Worm (Caenorhabditis elegans) whole organism, L4 larva: ENCODE data around the gene H21P03.10.

ENCODE experiments used
- F26F4.8 ChIP-seq: fragments of 200-800 bp; sonication (Bioruptor generic); conservative IDR thresholded peaks from 2 replicates; pipeline ENCODE4 v1.3.6; 2022; ENCODE audit warnings: missing genetic modification characterization, missing compliant biosample characterization
- R02D3.7 ChIP-seq: fragments of 150-350 bp; sonication (generic microtip); optimal IDR thresholded peaks from 3 replicates; lab custom pipeline; 2014; ENCODE audit warnings: missing biosample characterization, missing genetic modification characterization
- T20F7.1 ChIP-seq: fragments of 200-800 bp; sonication (Bioruptor generic); optimal IDR thresholded peaks from 2 replicates; lab custom pipeline; 2018; ENCODE audit warnings: mild to moderate bottlenecking, missing genetic modification characterization, missing compliant biosample characterization
- aha-1 ChIP-seq: fragments of 150-350 bp; peaks from one replicate; lab custom pipeline; 2014; ENCODE audit warnings: missing biosample characterization, missing genetic modification characterization
- aly-2 ChIP-seq: sonication (generic microtip); optimal IDR thresholded peaks from 2 replicates; lab custom pipeline; 2018; ENCODE audit warnings: missing biosample characterization, missing genetic modification characterization
- attf-4 ChIP-seq: sonication (generic microtip); optimal IDR thresholded peaks from 3 replicates; lab custom pipeline; 2017; ENCODE audit warnings: missing biosample characterization, missing genetic modification characterization
- ces-1 ChIP-seq: fragments of 150-350 bp; sonication (generic microtip); optimal IDR thresholded peaks from 4 replicates; lab custom pipeline; 2014; ENCODE audit warnings: missing biosample characterization, missing genetic modification reagents, missing genetic modification characterization
- ctbp-1 ChIP-seq: fragments of 200-800 bp; sonication (Bioruptor generic); IDR thresholded peaks from 2 replicates; pipeline ENCODE4 v1.3.6; 2022; ENCODE audit warnings: missing genetic modification reagents, missing genetic modification characterization, missing compliant biosample characterization
- daf-16 ChIP-seq, 3 experiments: sonication (generic microtip); optimal IDR thresholded peaks; 2 replicates each; lab custom pipeline; 2016 to 2017; ENCODE audit warnings: missing genetic modification characterization in 3 of 3, missing genetic modification reagents in 3 of 3, mild to moderate bottlenecking in 2 of 3, missing compliant biosample characterization in 2 of 3, missing biosample characterization in 1 of 3, moderate library complexity in 1 of 3
- daf-8 ChIP-seq: fragments of 200-800 bp; sonication (Bioruptor generic); IDR thresholded peaks from 2 replicates; pipeline ENCODE4 v1.3.6; 2022; ENCODE audit warnings: missing genetic modification characterization, missing compliant biosample characterization
- dmd-6 ChIP-seq: fragments of 200-800 bp; sonication (Bioruptor generic); IDR thresholded peaks from 2 replicates; pipeline ENCODE4 v1.3.6; 2022; ENCODE audit warnings: missing genetic modification reagents, missing genetic modification characterization, missing compliant biosample characterization
- dpl-1 ChIP-seq: fragments of 150-350 bp; optimal IDR thresholded peaks from 2 replicates; lab custom pipeline; 2014; ENCODE audit warnings: missing biosample characterization, missing genetic modification reagents, missing genetic modification characterization
- duxl-1 ChIP-seq: sonication (generic microtip); optimal IDR thresholded peaks from 2 replicates; lab custom pipeline; 2016; ENCODE audit warnings: mild to moderate bottlenecking, missing genetic modification characterization, moderate library complexity, missing compliant biosample characterization; ENCODE audit not compliant: poor library complexity
- dve-1 ChIP-seq: sonication (generic microtip); optimal IDR thresholded peaks from 2 replicates; lab custom pipeline; 2017; ENCODE audit warnings: antibody characterized with exemption, mild to moderate bottlenecking, missing genetic modification characterization, missing compliant biosample characterization; ENCODE audit not compliant: insufficient read depth
- fkh-10 ChIP-seq: fragments of 150-350 bp; optimal IDR thresholded peaks from 2 replicates; lab custom pipeline; 2014; ENCODE audit warnings: missing biosample characterization, missing genetic modification reagents, missing genetic modification characterization
- fos-1 ChIP-seq: fragments of 150-350 bp; optimal IDR thresholded peaks from 2 replicates; lab custom pipeline; 2014; ENCODE audit warnings: missing biosample characterization, missing genetic modification characterization
- gei-8 ChIP-seq: fragments of 200-800 bp; sonication (Bioruptor generic); optimal IDR thresholded peaks from 2 replicates; lab custom pipeline; 2018; ENCODE audit warnings: mild to moderate bottlenecking, missing genetic modification characterization, missing compliant biosample characterization
- hif-1 ChIP-seq, 2 experiments: sonication (generic microtip); optimal IDR thresholded peaks; 2 replicates each; lab custom pipeline; 2016 to 2017; ENCODE audit warnings: missing compliant biosample characterization in 2 of 2, missing genetic modification characterization in 2 of 2, missing genetic modification reagents in 2 of 2, missing genotype in 2 of 2, mild to moderate bottlenecking in 1 of 2
- hlh-11 ChIP-seq: fragments of 200-800 bp; sonication (Bioruptor generic); optimal IDR thresholded peaks from 2 replicates; lab custom pipeline; 2018; ENCODE audit warnings: mild to moderate bottlenecking, missing genetic modification characterization, missing compliant biosample characterization
- hlh-30 ChIP-seq: sonication (generic microtip); optimal IDR thresholded peaks from 2 replicates; lab custom pipeline; 2017; ENCODE audit warnings: antibody characterized with exemption, mild to moderate bottlenecking, missing genetic modification characterization, missing compliant biosample characterization; ENCODE audit not compliant: insufficient read depth
- hmg-1.1 ChIP-seq: fragments of 200-800 bp; sonication (Bioruptor generic); IDR thresholded peaks from 2 replicates; pipeline ENCODE4 v1.3.6; 2022; ENCODE audit warnings: missing genetic modification reagents, missing genetic modification characterization, missing compliant biosample characterization
- lim-7 ChIP-seq: fragments of 200-800 bp; sonication (Bioruptor generic); IDR thresholded peaks from 2 replicates; pipeline ENCODE4 v1.3.6; 2022; ENCODE audit warnings: missing genetic modification characterization, missing compliant biosample characterization
- lin-29 ChIP-seq: fragments of 200-800 bp; sonication (Bioruptor generic); IDR thresholded peaks from 2 replicates; pipeline ENCODE4 v1.3.6; 2022; ENCODE audit warnings: missing genetic modification reagents, missing genetic modification characterization, missing compliant biosample characterization
- lin-38 ChIP-seq: fragments of 200-800 bp; sonication (Bioruptor generic); IDR thresholded peaks from 2 replicates; pipeline ENCODE4 v1.3.6; 2022; ENCODE audit warnings: missing genetic modification reagents, missing genetic modification characterization, missing compliant biosample characterization
- lin-39 ChIP-seq: fragments of 150-350 bp; optimal IDR thresholded peaks from 2 replicates; lab custom pipeline; 2014; ENCODE audit warnings: missing biosample characterization, missing genetic modification reagents, missing genetic modification characterization
- lsy-2 ChIP-seq, 2 experiments: fragments of 150-350 bp in 1 of 2; sonication (generic microtip) in 1 of 2; optimal IDR thresholded peaks; 2 replicates each; lab custom pipeline; 2014 to 2017; ENCODE audit warnings: missing biosample characterization in 2 of 2, missing genetic modification characterization in 2 of 2
- mdt-29 ChIP-seq: fragments of 200-800 bp; sonication (Bioruptor generic); IDR thresholded peaks from 2 replicates; pipeline ENCODE4 v1.3.6; 2022; ENCODE audit warnings: missing genetic modification reagents, missing genetic modification characterization, missing compliant biosample characterization
- mep-1 ChIP-seq: fragments of 150-350 bp; sonication (generic microtip); optimal IDR thresholded peaks from 3 replicates; lab custom pipeline; 2014; ENCODE audit warnings: missing biosample characterization, missing genetic modification characterization
- mes-2 ChIP-seq: sonication (generic microtip); optimal IDR thresholded peaks from 2 replicates; lab custom pipeline; 2016; ENCODE audit warnings: missing genotype, mild to moderate bottlenecking, missing genetic modification characterization, missing compliant biosample characterization; ENCODE audit not compliant: poor library complexity, severe bottlenecking
- nhr-11 ChIP-seq: fragments of 150-350 bp; optimal IDR thresholded peaks from 2 replicates; lab custom pipeline; 2014; ENCODE audit warnings: missing biosample characterization, missing genetic modification characterization
- nhr-111 ChIP-seq: fragments of 200-800 bp; sonication (Bioruptor generic); optimal IDR thresholded peaks from 2 replicates; lab custom pipeline; 2018; ENCODE audit warnings: mild to moderate bottlenecking, missing genetic modification characterization, missing compliant biosample characterization
- nhr-28 ChIP-seq: fragments of 150-350 bp; optimal IDR thresholded peaks from 2 replicates; lab custom pipeline; 2014; ENCODE audit warnings: missing biosample characterization, missing genetic modification characterization
- nhr-41 ChIP-seq: fragments of 200-800 bp; sonication (Bioruptor generic); IDR thresholded peaks from 2 replicates; pipeline ENCODE4 v1.3.6; 2022; ENCODE audit warnings: missing genetic modification reagents, missing genetic modification characterization, missing compliant biosample characterization
- nhr-42 ChIP-seq: fragments of 200-800 bp; sonication (Bioruptor generic); IDR thresholded peaks from 2 replicates; pipeline ENCODE4 v1.3.6; 2022; ENCODE audit warnings: missing genetic modification characterization, missing compliant biosample characterization
- nhr-76 ChIP-seq: fragments of 150-350 bp; optimal IDR thresholded peaks from 2 replicates; lab custom pipeline; 2014; ENCODE audit warnings: missing biosample characterization, missing genetic modification characterization
- nhr-77 ChIP-seq: fragments of 150-350 bp; optimal IDR thresholded peaks from 2 replicates; lab custom pipeline; 2014; ENCODE audit warnings: missing biosample characterization, missing genetic modification characterization
- pha-4 ChIP-seq, 2 experiments: fragments of 150-350 bp in 1 of 2; fragments of 200-800 bp in 1 of 2; sonication (Bioruptor generic) in 1 of 2; IDR thresholded peaks in 1 of 2; optimal IDR thresholded peaks in 1 of 2; 2 replicates each; pipeline versions ENCODE4 v1.3.6 to Lab custom; 2014 to 2022; ENCODE audit warnings: missing genetic modification characterization in 2 of 2, missing genetic modification reagents in 2 of 2, missing biosample characterization in 1 of 2, missing compliant biosample characterization in 1 of 2
- rbr-2 ChIP-seq: sonication (generic microtip); optimal IDR thresholded peaks from 2 replicates; lab custom pipeline; 2016; ENCODE audit warnings: missing genotype, missing genetic modification characterization, missing compliant biosample characterization
- snpc-1.2 ChIP-seq: fragments of 200-800 bp; sonication (Bioruptor generic); IDR thresholded peaks from 2 replicates; pipeline ENCODE4 v1.3.6; 2022; ENCODE audit warnings: missing genetic modification reagents, missing genetic modification characterization, missing compliant biosample characterization
- spr-1 ChIP-seq: sonication (generic microtip); optimal IDR thresholded peaks from 2 replicates; lab custom pipeline; 2016; ENCODE audit warnings: mild to moderate bottlenecking, missing genetic modification characterization, missing compliant biosample characterization
- unc-130 ChIP-seq: sonication (generic microtip); optimal IDR thresholded peaks from 2 replicates; lab custom pipeline; 2016; ENCODE audit warnings: missing genetic modification reagents, missing genetic modification characterization, missing compliant biosample characterization
- unc-62 ChIP-seq, 3 experiments: fragments of 150-350 bp in 1 of 3; sonication (generic microtip); optimal IDR thresholded peaks in 2 of 3; peaks in 1 of 3; 1 replicate in 1 of 3; 2 replicates in 2 of 3; lab custom pipeline; 2014 to 2017; ENCODE audit warnings: missing biosample characterization in 3 of 3, missing genetic modification characterization in 3 of 3, missing genetic modification reagents in 3 of 3, missing genotype in 1 of 3
- zfp-2 ChIP-seq: sonication (generic microtip); optimal IDR thresholded peaks from 2 replicates; lab custom pipeline; 2016; ENCODE audit warnings: mild to moderate bottlenecking, missing genetic modification characterization, missing compliant biosample characterization
- zip-2 ChIP-seq: fragments of 150-350 bp; optimal IDR thresholded peaks from 2 replicates; lab custom pipeline; 2014; ENCODE audit warnings: missing biosample characterization, missing genetic modification characterization
- ztf-11 ChIP-seq: fragments of 150-350 bp; optimal IDR thresholded peaks from 2 replicates; lab custom pipeline; 2014; ENCODE audit warnings: missing biosample characterization, missing genetic modification characterization

Gene H21P03.10

ce11 chrIV:11479095-11479494, 21.4 kb upstream of the H21P03.10 start, which contains the start of gene catp-8 (continued):
- TF ChIP-seq aly-2 (tag; lab: Kevin White, UChicago): no peak
- TF ChIP-seq mes-2 (tag; lab: Kevin White, UChicago): no peak
- no peak for TF ChIP-seq duxl-1 (tag; lab: Kevin White, UChicago)
- TF ChIP-seq zip-2 (tag; lab: Kevin White, UChicago): no peak
- no peak for TF ChIP-seq nhr-111 (GFP tag; lab: Kevin White, UChicago)
- TF ChIP-seq lim-7: no peak
- no peak for TF ChIP-seq hlh-30 (tag; lab: Kevin White, UChicago)
- TF ChIP-seq T20F7.1 (GFP tag; lab: Kevin White, UChicago): peak; percentile 69
- TF ChIP-seq fos-1 (tag; lab: Kevin White, UChicago): no peak
- TF ChIP-seq fkh-10 (GFP tag; lab: Kevin White, UChicago): no peak
- no peak for TF ChIP-seq nhr-76 (tag; lab: Kevin White, UChicago)
- TF ChIP-seq attf-4 (tag; lab: Kevin White, UChicago): no peak
- TF ChIP-seq mep-1: peak; percentile 12
- no peak for TF ChIP-seq zfp-2 (tag; lab: Kevin White, UChicago)
- no peak for TF ChIP-seq F26F4.8
- TF ChIP-seq unc-62 (GFP tag; optimal IDR thresholded peaks at IDR 0.05 in 1 of 2; lab: Kevin White, UChicago): no peak
- no peak for TF ChIP-seq unc-62 (tag; optimal IDR thresholded peaks at IDR 0.05; lab: Kevin White, UChicago)
- TF ChIP-seq ztf-11 (tag; lab: Kevin White, UChicago): no peak
- no peak for TF ChIP-seq daf-16 (GFP tag; optimal IDR thresholded peaks at IDR 0.05; lab: Kevin White, UChicago)
- peak; percentile 34 for TF ChIP-seq daf-16 (tag; optimal IDR thresholded peaks at IDR 0.05; lab: Kevin White, UChicago)
- no peak for TF ChIP-seq spr-1 (tag; lab: Kevin White, UChicago)
- no peak for TF ChIP-seq lin-39 (tag; lab: Kevin White, UChicago)
- no peak for TF ChIP-seq dmd-6
- TF ChIP-seq nhr-11 (tag; lab: Kevin White, UChicago): no peak
- TF ChIP-seq unc-130 (GFP tag; lab: Kevin White, UChicago): no peak
- no peak for TF ChIP-seq lin-29

ce11 chrIV:11480027-11480896, 20.3 kb upstream of the H21P03.10 start, which contains the start of the genes mbf-1 and nse-4:
Gene mbf-1 (minus strand): TSS chrIV:11480369.
Gene nse-4 (plus strand): TSS chrIV:11480846.
- TF ChIP-seq nhr-41 (GFP tag; lab: Robert Waterston, UW) (no peak), dmd-6 (peak; percentile 37; the same call in 1 of the 2 replicates), hlh-11 (tag; lab: Kevin White, UChicago) (peak; percentile 42), daf-8 (GFP tag; lab: Robert Waterston, UW) (no peak), T20F7.1 (GFP tag; lab: Kevin White, UChicago) (peak; percentile 75), nhr-28 (peak; percentile 23), unc-130 (GFP tag; lab: Kevin White, UChicago) (no peak), rbr-2 (tag; lab: Kevin White, UChicago) (peak; percentile 59), hlh-30 (tag; lab: Kevin White, UChicago) (peak; percentile 75), lin-38 (GFP tag; lab: Robert Waterston, UW) (peak; percentile 69), dve-1 (peak; percentile 70), R02D3.7 (no peak), hif-1 (tag; optimal IDR thresholded peaks at IDR 0.05; lab: Kevin White, UChicago) (peak in 1 of 2 experiments; percentile 21), zip-2 (tag; lab: Kevin White, UChicago) (peak; percentile 73), duxl-1 (tag; lab: Kevin White, UChicago) (no peak), mdt-29 (GFP tag; lab: Robert Waterston, UW) (no peak), ctbp-1 (0 out of 2 replicates have a peak, but pooled peaks have one; percentile 10), pha-4 (GFP tag; IDR thresholded peaks at IDR 0.05; lab: Robert Waterston, UW) (0 out of 2 replicates have a peak, but pooled peaks have one; percentile 12), pha-4 (tag; optimal IDR thresholded peaks at IDR 0.05; lab: Kevin White, UChicago) (peak; percentile 84), nhr-42 (GFP tag; lab: Robert Waterston, UW) (no peak), fos-1 (tag; lab: Kevin White, UChicago) (no peak), hmg-1.1 (GFP tag; lab: Robert Waterston, UW) (0 out of 2 replicates have a peak, but pooled peaks have one; percentile 26), dpl-1 (GFP tag; lab: Kevin White, UChicago) (peak; percentile 81), nhr-11 (tag; lab: Kevin White, UChicago) (peak; percentile 0), gei-8 (no peak), ces-1 (GFP tag; lab: Kevin White, UChicago) (no peak), nhr-77 (peak; percentile 43), snpc-1.2 (no peak), aha-1 (tag; lab: Kevin White, UChicago) (peak; percentile 80), lsy-2 (tag; optimal IDR thresholded peaks at IDR 0.05; lab: Kevin White, UChicago) (peak in 1 of 2 experiments; percentile 78)
